Worm (Caenorhabditis elegans) whole organism, young adult: ENCODE data around the gene cyp-37B1.

Experiments used
- B0035.1 ChIP-seq: sonication (generic microtip); optimal IDR thresholded peaks from 2 replicates; lab custom pipeline; 2016; ENCODE audit warnings: missing genetic modification characterization, mild to moderate bottlenecking, missing compliant biosample characterization, missing genotype, missing genetic modification reagents
- B0261.1 ChIP-seq: sonication (generic microtip); optimal IDR thresholded peaks from 2 replicates; lab custom pipeline; 2016; ENCODE audit warnings: mild to moderate bottlenecking, missing genetic modification characterization, moderate library complexity, missing compliant biosample characterization
- B0336.3 ChIP-seq: fragments of 200-800 bp; sonication (Bioruptor generic); IDR thresholded peaks from 2 replicates; pipeline ENCODE4 v1.3.6; 2022; ENCODE audit warnings: missing genetic modification characterization, missing compliant biosample characterization
- C06A6.2 ChIP-seq: fragments of 200-800 bp; sonication (Bioruptor generic); conservative IDR thresholded peaks from 2 replicates; pipeline ENCODE4 v1.3.6; 2022; ENCODE audit warnings: missing genetic modification characterization, missing compliant biosample characterization
- D2030.7 ChIP-seq: fragments of 200-800 bp; sonication (Bioruptor generic); IDR thresholded peaks from 2 replicates; pipeline ENCODE4 v1.3.6; 2022; ENCODE audit warnings: missing genetic modification reagents, missing genetic modification characterization, missing compliant biosample characterization
- F10E7.11 ChIP-seq: sonication (generic microtip); optimal IDR thresholded peaks from 2 replicates; lab custom pipeline; 2017; ENCODE audit warnings: mild to moderate bottlenecking, missing genetic modification characterization, moderate library complexity, missing compliant biosample characterization
- F37B4.10 ChIP-seq: fragments of 200-800 bp; sonication (Bioruptor generic); IDR thresholded peaks from 2 replicates; pipeline ENCODE4 v1.3.6; 2022; ENCODE audit warnings: missing genetic modification characterization, missing compliant biosample characterization
- F57A8.1 ChIP-seq: fragments of 200-800 bp; sonication (Bioruptor generic); optimal IDR thresholded peaks from 2 replicates; lab custom pipeline; 2018; ENCODE audit warnings: mild to moderate bottlenecking, missing genetic modification characterization, moderate library complexity, missing compliant biosample characterization
- F57C9.4 ChIP-seq: sonication (generic microtip); optimal IDR thresholded peaks from 2 replicates; lab custom pipeline; 2017; ENCODE audit warnings: mild to moderate bottlenecking, missing genetic modification characterization, missing compliant biosample characterization
- Y53F4B.3 ChIP-seq: fragments of 200-800 bp; sonication (Bioruptor generic); IDR thresholded peaks from 2 replicates; pipeline ENCODE4 v1.3.6; 2022; ENCODE audit warnings: missing genetic modification reagents, missing genetic modification characterization, missing compliant biosample characterization
- Y67H2A.10 ChIP-seq: fragments of 200-800 bp; sonication (Bioruptor generic); conservative IDR thresholded peaks from 2 replicates; pipeline ENCODE4 v1.3.6; 2022; ENCODE audit warnings: missing genetic modification reagents, missing genetic modification characterization, missing compliant biosample characterization
- Y79H2A.3 ChIP-seq: fragments of 200-800 bp; sonication (Bioruptor generic); conservative IDR thresholded peaks from 2 replicates; pipeline ENCODE4 v1.3.6; 2022; ENCODE audit warnings: missing genetic modification reagents, missing genetic modification characterization, missing compliant biosample characterization
- attf-3 ChIP-seq: fragments of 200-800 bp; sonication (Bioruptor generic); conservative IDR thresholded peaks from 2 replicates; pipeline ENCODE4 v1.3.6; 2022; ENCODE audit warnings: missing genetic modification reagents, missing genetic modification characterization, missing compliant biosample characterization
- cebp-1 ChIP-seq, 2 experiments: fragments of 200-800 bp in 1 of 2; sonication (Bioruptor generic) in 1 of 2; sonication (generic microtip) in 1 of 2; IDR thresholded peaks in 1 of 2; optimal IDR thresholded peaks in 1 of 2; 2 replicates each; pipeline versions ENCODE4 v1.3.6 to Lab custom; 2017 to 2022; ENCODE audit warnings: missing compliant biosample characterization in 2 of 2, missing genetic modification characterization in 2 of 2, mild to moderate bottlenecking in 1 of 2, missing genetic modification reagents in 1 of 2, moderate library complexity in 1 of 2
- cebp-2 ChIP-seq: fragments of 200-800 bp; sonication (Bioruptor generic); IDR thresholded peaks from 2 replicates; pipeline ENCODE4 v1.3.6; 2022; ENCODE audit warnings: missing genetic modification characterization, missing compliant biosample characterization
- ceh-40 ChIP-seq: fragments of 200-800 bp; sonication (Bioruptor generic); IDR thresholded peaks from 2 replicates; pipeline ENCODE4 v1.3.6; 2022; ENCODE audit warnings: missing genetic modification characterization, missing compliant biosample characterization
- dpff-1 ChIP-seq: sonication (generic microtip); optimal IDR thresholded peaks from 2 replicates; lab custom pipeline; 2017; ENCODE audit warnings: mild to moderate bottlenecking, missing genetic modification characterization, missing compliant biosample characterization
- dpl-1 ChIP-seq: fragments of 150-350 bp; optimal IDR thresholded peaks from 2 replicates; lab custom pipeline; 2014; ENCODE audit warnings: missing biosample characterization, missing genetic modification reagents, missing genetic modification characterization
- egl-44 ChIP-seq: fragments of 200-800 bp; sonication (Bioruptor generic); IDR thresholded peaks from 2 replicates; pipeline ENCODE4 v1.3.6; 2022; ENCODE audit warnings: missing genetic modification reagents, missing genetic modification characterization, missing compliant biosample characterization
- egrh-3 ChIP-seq: fragments of 200-800 bp; sonication (Bioruptor generic); IDR thresholded peaks from 2 replicates; pipeline ENCODE4 v1.3.6; 2022; ENCODE audit warnings: missing genetic modification reagents, missing genetic modification characterization, missing compliant biosample characterization
- ets-4 ChIP-seq: fragments of 200-800 bp; sonication (Bioruptor generic); optimal IDR thresholded peaks from 2 replicates; lab custom pipeline; 2018; ENCODE audit warnings: mild to moderate bottlenecking, missing genetic modification characterization, missing compliant biosample characterization
- hmg-20 ChIP-seq: fragments of 200-800 bp; sonication (Bioruptor generic); IDR thresholded peaks from 2 replicates; pipeline ENCODE4 v1.3.6; 2022; ENCODE audit warnings: missing genetic modification reagents, missing genetic modification characterization, missing compliant biosample characterization
- let-607 ChIP-seq, 2 experiments: fragments of 200-800 bp in 1 of 2; sonication (Bioruptor generic) in 1 of 2; sonication (generic microtip) in 1 of 2; optimal IDR thresholded peaks; 2 replicates each; lab custom pipeline; 2016 to 2018; ENCODE audit warnings: mild to moderate bottlenecking in 2 of 2, missing compliant biosample characterization in 2 of 2, missing genetic modification characterization in 2 of 2, moderate library complexity in 2 of 2, missing genotype in 1 of 2
- lsl-1 ChIP-seq: fragments of 200-800 bp; sonication (Bioruptor generic); optimal IDR thresholded peaks from 2 replicates; lab custom pipeline; 2018; ENCODE audit warnings: mild to moderate bottlenecking, missing genetic modification characterization, moderate library complexity, missing compliant biosample characterization
- madf-6 ChIP-seq: fragments of 200-800 bp; sonication (Bioruptor generic); IDR thresholded peaks from 2 replicates; pipeline ENCODE4 v1.3.6; 2022; ENCODE audit warnings: missing genetic modification reagents, missing genetic modification characterization, missing compliant biosample characterization
- madf-8 ChIP-seq: fragments of 200-800 bp; sonication (Bioruptor generic); conservative IDR thresholded peaks from 2 replicates; pipeline ENCODE4 v1.3.6; 2022; ENCODE audit warnings: missing genetic modification reagents, missing genetic modification characterization, missing compliant biosample characterization
- mes-4 ChIP-seq: sonication (generic microtip); optimal IDR thresholded peaks from 2 replicates; lab custom pipeline; 2016; ENCODE audit warnings: missing genotype, missing genetic modification characterization, missing compliant biosample characterization
- nfya-1 ChIP-seq: sonication (generic microtip); optimal IDR thresholded peaks from 2 replicates; lab custom pipeline; 2017; ENCODE audit warnings: antibody characterized with exemption, missing compliant biosample characterization, missing genetic modification characterization, borderline replicate concordance; ENCODE audit not compliant: insufficient read depth
- nfyb-1 ChIP-seq: fragments of 200-800 bp; sonication (Bioruptor generic); IDR thresholded peaks from 2 replicates; pipeline ENCODE4 v1.3.6; 2022; ENCODE audit warnings: missing genetic modification reagents, missing genetic modification characterization, missing compliant biosample characterization
- nhr-80 ChIP-seq: sonication (generic microtip); optimal IDR thresholded peaks from 2 replicates; lab custom pipeline; 2016; ENCODE audit warnings: missing genetic modification characterization, missing compliant biosample characterization
- pha-4 ChIP-seq: fragments of 150-350 bp; sonication (generic microtip); optimal IDR thresholded peaks from 2 replicates; lab custom pipeline; 2014; ENCODE audit warnings: missing biosample characterization, missing genetic modification reagents, missing genetic modification characterization
- rcor-1 ChIP-seq: fragments of 200-800 bp; sonication (Bioruptor generic); IDR thresholded peaks from 2 replicates; pipeline ENCODE4 v1.3.6; 2022; ENCODE audit warnings: missing genetic modification reagents, missing genetic modification characterization, missing compliant biosample characterization
- sea-2 ChIP-seq: fragments of 200-800 bp; sonication (Bioruptor generic); IDR thresholded peaks from 2 replicates; pipeline ENCODE4 v1.3.6; 2022; ENCODE audit warnings: missing genetic modification characterization, missing compliant biosample characterization
- tbx-9 ChIP-seq: sonication (generic microtip); optimal IDR thresholded peaks from 2 replicates; lab custom pipeline; 2016; ENCODE audit warnings: borderline replicate concordance, missing genetic modification characterization, inconsistent platforms, missing compliant biosample characterization
- xnd-1 ChIP-seq: sonication (generic microtip); optimal IDR thresholded peaks from 2 replicates; lab custom pipeline; 2016; ENCODE audit warnings: missing genotype, missing genetic modification reagents, missing genetic modification characterization, missing compliant biosample characterization
- zim-3 ChIP-seq: sonication (generic microtip); optimal IDR thresholded peaks from 2 replicates; lab custom pipeline; 2017; ENCODE audit warnings: mild to moderate bottlenecking, missing genetic modification characterization, moderate library complexity, missing compliant biosample characterization
- ztf-22 ChIP-seq: fragments of 200-800 bp; sonication (Bioruptor generic); optimal IDR thresholded peaks from 2 replicates; lab custom pipeline; 2018; ENCODE audit warnings: mild to moderate bottlenecking, missing genetic modification characterization, moderate library complexity, missing compliant biosample characterization
- ztf-25 ChIP-seq: fragments of 200-800 bp; sonication (Bioruptor generic); IDR thresholded peaks from 2 replicates; pipeline ENCODE4 v1.3.6; 2022; ENCODE audit warnings: missing genetic modification reagents, missing genetic modification characterization, missing compliant biosample characterization

The cyp-37B1 gene

DNA sequence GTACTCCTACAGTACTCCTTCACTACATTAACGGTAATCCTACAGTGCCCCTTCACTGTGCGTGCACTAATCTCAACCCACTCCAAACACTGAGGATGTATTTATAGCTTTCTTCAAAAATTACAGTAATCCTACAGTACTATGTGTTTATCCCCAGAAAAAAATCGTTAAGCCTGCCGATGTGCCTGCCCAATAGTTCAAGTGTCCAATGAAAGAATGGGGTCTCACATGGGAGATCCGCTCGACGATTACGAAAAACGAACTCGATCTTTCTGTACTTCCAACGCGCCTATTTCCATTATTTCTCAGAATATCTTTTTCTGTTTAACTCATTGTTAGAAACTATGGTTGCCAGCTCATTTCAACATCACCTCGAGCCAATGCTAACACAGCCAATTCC lies 19.8 kb upstream of the cyp-37B1 start, which contains the start of gene nhr-218:
TSS of gene nhr-218 (plus strand) at position 301 of the 400 bp plus-strand sequence.
- no peak for TF ChIP-seq ets-4 (GFP tag; lab: Kevin White, UChicago)
- TF ChIP-seq C06A6.2 (GFP tag; lab: Robert Waterston, UW), result no peak
- no peak for TF ChIP-seq attf-3 (GFP tag; lab: Robert Waterston, UW)
- TF ChIP-seq egl-44, result no peak
- TF ChIP-seq tbx-9, result no peak
- no peak for TF ChIP-seq madf-8 (GFP tag; lab: Robert Waterston, UW)
- TF ChIP-seq ceh-40 (GFP tag; lab: Robert Waterston, UW), result no peak

DNA sequence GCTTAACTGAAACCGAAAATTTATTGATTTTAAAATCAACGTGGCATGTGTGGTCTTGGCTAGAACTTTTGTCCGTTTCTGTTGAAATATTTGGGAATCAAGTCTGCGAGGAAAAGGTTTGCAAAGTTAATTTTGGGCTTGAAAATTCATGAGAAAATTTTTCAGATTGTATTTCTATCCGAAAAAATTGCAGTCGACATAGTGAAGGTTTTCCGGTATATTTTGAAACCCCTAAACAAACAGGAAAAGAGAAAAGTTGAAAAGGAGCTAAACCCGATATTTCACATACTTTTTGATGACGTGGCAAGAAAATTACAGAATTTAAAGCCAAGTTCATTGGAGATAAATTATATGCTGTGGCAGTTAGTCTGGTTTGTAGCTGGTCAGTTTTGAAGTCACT lies 18.2 kb upstream of the cyp-37B1 start, which contains the start of gene nhr-127:
TSS of gene nhr-127 (plus strand) at position 301 of the 400 bp plus-strand sequence.
- TF ChIP-seq rcor-1 (GFP tag; lab: Robert Waterston, UW) (no peak), B0035.1 (tag; lab: Kevin White, UChicago) (no peak), F57A8.1 (GFP tag; lab: Kevin White, UChicago) (no peak), cebp-2 (GFP tag; lab: Robert Waterston, UW) (no peak), C06A6.2 (GFP tag; lab: Robert Waterston, UW) (no peak), ztf-22 (no peak), Y79H2A.3 (GFP tag; lab: Robert Waterston, UW) (no peak), F37B4.10 (GFP tag; lab: Robert Waterston, UW) (no peak), ets-4 (GFP tag; lab: Kevin White, UChicago) (no peak), xnd-1 (tag; lab: Kevin White, UChicago) (no peak), hmg-20 (GFP tag; lab: Robert Waterston, UW) (no peak), Y67H2A.10 (GFP tag; lab: Robert Waterston, UW) (no peak), dpff-1 (tag; lab: Kevin White, UChicago) (no peak), nhr-80 (tag; lab: Kevin White, UChicago) (no peak), B0261.1 (no peak), nfyb-1 (no peak), B0336.3 (GFP tag; lab: Robert Waterston, UW) (no peak)

DNA sequence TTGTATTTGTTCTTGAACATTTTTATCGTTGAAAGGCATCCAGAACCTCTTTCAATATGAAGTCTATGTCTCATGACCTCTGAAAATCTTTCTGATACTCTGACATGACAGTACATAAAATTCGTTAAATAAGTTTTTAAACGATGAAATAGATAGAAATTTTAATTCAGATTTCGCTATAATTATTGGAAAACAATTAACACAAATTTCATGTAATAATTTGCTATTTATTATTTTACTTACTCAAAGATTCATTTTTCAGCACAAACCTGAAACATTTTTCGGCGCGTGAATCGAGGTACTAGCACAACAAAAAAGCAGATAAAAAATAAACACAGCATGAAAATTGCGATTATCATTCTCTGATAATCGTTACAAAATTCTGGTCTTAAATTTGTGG lies 11.4 kb upstream of the cyp-37B1 start, which contains the start of gene T13F3.4:
TSS of gene T13F3.4 (minus strand) at position 101 of the 400 bp plus-strand sequence.
- TF ChIP-seq mes-4 (tag; lab: Kevin White, UChicago) (no peak), Y79H2A.3 (GFP tag; lab: Robert Waterston, UW) (no peak), madf-6 (GFP tag; lab: Robert Waterston, UW) (no peak), pha-4 (no peak)

DNA sequence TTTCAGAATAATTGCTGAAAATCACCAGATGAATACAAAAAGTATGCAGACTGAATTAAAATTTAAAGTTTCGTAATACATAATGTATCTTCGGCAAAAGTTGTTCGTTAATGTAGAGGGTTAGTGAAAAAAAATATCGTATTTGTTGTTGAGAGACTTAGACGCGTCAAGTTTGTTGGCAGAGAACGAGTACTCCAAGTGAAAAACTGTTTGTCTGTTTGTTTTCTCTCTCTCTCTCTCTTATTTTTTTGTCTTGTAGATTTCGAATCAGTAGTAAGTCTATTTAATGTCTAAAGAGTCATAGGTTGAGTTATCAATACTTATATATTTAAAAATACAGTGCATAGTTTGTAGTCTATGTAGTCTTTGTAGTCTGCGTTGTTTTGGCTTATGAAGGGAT lies 8.4 kb upstream of the cyp-37B1 start, which contains the start of the genes fbxa-2 and T13F3.8:
TSS of gene fbxa-2 (minus strand) at position 101 of the 400 bp plus-strand sequence.
TSS of gene T13F3.8 (plus strand) at position 245 of the 400 bp plus-strand sequence.
- TF ChIP-seq sea-2 (GFP tag; lab: Robert Waterston, UW) (no peak), ceh-40 (GFP tag; lab: Robert Waterston, UW) (no peak), F10E7.11 (tag; lab: Kevin White, UChicago) (no peak), dpl-1 (GFP tag; lab: Kevin White, UChicago) (no peak), hmg-20 (GFP tag; lab: Robert Waterston, UW) (no peak), ztf-25 (GFP tag; lab: Robert Waterston, UW) (no peak), zim-3 (tag; lab: Kevin White, UChicago) (no peak), nfya-1 (tag; lab: Kevin White, UChicago) (no peak), F37B4.10 (GFP tag; lab: Robert Waterston, UW) (no peak), egrh-3 (GFP tag; lab: Robert Waterston, UW) (no peak), cebp-1 (GFP tag; IDR thresholded peaks at IDR 0.05; lab: Robert Waterston, UW) (no peak), cebp-1 (tag; optimal IDR thresholded peaks at IDR 0.05; lab: Kevin White, UChicago) (no peak), lsl-1 (no peak), mes-4 (tag; lab: Kevin White, UChicago) (no peak), F57C9.4 (tag; lab: Kevin White, UChicago) (no peak), Y53F4B.3 (GFP tag; lab: Robert Waterston, UW) (no peak), attf-3 (GFP tag; lab: Robert Waterston, UW) (no peak), D2030.7 (GFP tag; lab: Robert Waterston, UW) (no peak), let-607 (tag; optimal IDR thresholded peaks at IDR 0.05; lab: Kevin White, UChicago) (no peak)
